Worm (Caenorhabditis elegans) whole organism, L1 larva: ENCODE measurements around the gene Y59A8B.25.

Experiments
- C34B4.2 ChIP-seq: sonication (generic microtip); optimal IDR thresholded peaks from 2 replicates; lab custom pipeline; 2017; ENCODE audit warnings: mild to moderate bottlenecking, missing genetic modification characterization, missing compliant biosample characterization
- F16B12.6 ChIP-seq: fragments of 150-350 bp; optimal IDR thresholded peaks from 2 replicates; lab custom pipeline; 2014; ENCODE audit warnings: missing biosample characterization, missing genetic modification characterization
- Y116A8C.19 ChIP-seq: sonication (generic microtip); optimal IDR thresholded peaks from 2 replicates; lab custom pipeline; 2016; ENCODE audit warnings: missing compliant biosample characterization, missing genetic modification characterization, borderline replicate concordance
- aly-2 ChIP-seq: fragments of 150-350 bp; optimal IDR thresholded peaks from 2 replicates; lab custom pipeline; 2014; ENCODE audit warnings: missing biosample characterization, missing genetic modification characterization
- ama-1 ChIP-seq: fragments of 150-350 bp; optimal IDR thresholded peaks from 2 replicates; lab custom pipeline; 2014
- blmp-1 ChIP-seq: fragments of 150-350 bp; optimal IDR thresholded peaks from 2 replicates; lab custom pipeline; 2014; ENCODE audit warnings: missing biosample characterization, missing genetic modification characterization
- ceh-63 ChIP-seq: fragments of 200-800 bp; sonication (Bioruptor generic); optimal IDR thresholded peaks from 2 replicates; lab custom pipeline; 2018; ENCODE audit warnings: mild to moderate bottlenecking, missing genetic modification characterization, missing compliant biosample characterization
- ceh-82 ChIP-seq, 3 experiments: fragments of 150-350 bp in 1 of 3; sonication (generic microtip) in 2 of 3; optimal IDR thresholded peaks; 2 replicates each; lab custom pipeline; 2014 to 2017; ENCODE audit warnings: missing biosample characterization in 3 of 3, missing genetic modification characterization in 3 of 3
- ceh-88 ChIP-seq: fragments of 200-800 bp; sonication (Bioruptor generic); IDR thresholded peaks from 2 replicates; pipeline ENCODE4 v1.3.6; 2022; ENCODE audit warnings: missing genetic modification characterization, missing compliant biosample characterization
- ceh-90 ChIP-seq: sonication (generic microtip); optimal IDR thresholded peaks from 2 replicates; lab custom pipeline; 2016; ENCODE audit warnings: missing genetic modification characterization, missing compliant biosample characterization
- dpl-1 ChIP-seq, 3 experiments: fragments of 150-350 bp in 2 of 3; sonication (generic microtip) in 1 of 3; optimal IDR thresholded peaks; 2 replicates each; lab custom pipeline; 2014 to 2017; ENCODE audit warnings: missing biosample characterization in 3 of 3, missing genetic modification characterization in 3 of 3, missing genetic modification reagents in 3 of 3
- efl-1 ChIP-seq, 4 experiments: fragments of 150-350 bp; optimal IDR thresholded peaks in 3 of 4; peaks in 1 of 4; 1 replicate in 1 of 4; 2 replicates in 3 of 4; lab custom pipeline; 2014; ENCODE audit warnings: missing biosample characterization in 2 of 4, missing genetic modification characterization in 2 of 4, missing genetic modification reagents in 2 of 4
- efl-3 ChIP-seq: fragments of 200-800 bp; sonication (Bioruptor generic); optimal IDR thresholded peaks from 2 replicates; lab custom pipeline; 2018; ENCODE audit warnings: mild to moderate bottlenecking, missing genetic modification characterization, missing compliant biosample characterization
- fkh-10 ChIP-seq: sonication (generic microtip); optimal IDR thresholded peaks from 2 replicates; lab custom pipeline; 2017; ENCODE audit warnings: missing biosample characterization, missing genetic modification reagents, missing genetic modification characterization
- fkh-4 ChIP-seq: sonication (generic microtip); optimal IDR thresholded peaks from 2 replicates; lab custom pipeline; 2016; ENCODE audit warnings: missing compliant biosample characterization, missing genetic modification characterization, borderline replicate concordance
- fkh-8 ChIP-seq: sonication (generic microtip); optimal IDR thresholded peaks from 2 replicates; lab custom pipeline; 2016; ENCODE audit warnings: mild to moderate bottlenecking, missing genetic modification characterization, missing compliant biosample characterization
- grh-1 ChIP-seq: fragments of 200-800 bp; sonication (Bioruptor generic); IDR thresholded peaks from 2 replicates; pipeline ENCODE4 v1.3.6; 2022; ENCODE audit warnings: missing genetic modification reagents, missing genetic modification characterization, missing compliant biosample characterization
- hpl-2 ChIP-seq: fragments of 150-350 bp; optimal IDR thresholded peaks from 2 replicates; lab custom pipeline; 2014; ENCODE audit warnings: missing biosample characterization, missing genetic modification reagents, missing genetic modification characterization
- irx-1 ChIP-seq: sonication (generic microtip); optimal IDR thresholded peaks from 2 replicates; lab custom pipeline; 2016; ENCODE audit warnings: missing genetic modification characterization, missing compliant biosample characterization
- isw-1 ChIP-seq: fragments of 200-800 bp; sonication (Bioruptor generic); IDR thresholded peaks from 2 replicates; pipeline ENCODE4 v1.3.6; 2022; ENCODE audit warnings: missing genetic modification characterization, missing compliant biosample characterization
- lin-13 ChIP-seq: fragments of 150-350 bp; optimal IDR thresholded peaks from 2 replicates; lab custom pipeline; 2014; ENCODE audit warnings: missing biosample characterization, missing genetic modification reagents, missing genetic modification characterization
- lin-14 ChIP-seq: fragments of 200-800 bp; sonication (Bioruptor generic); optimal IDR thresholded peaks from 2 replicates; lab custom pipeline; 2018; ENCODE audit warnings: mild to moderate bottlenecking, missing genetic modification characterization, moderate library complexity, missing compliant biosample characterization
- lin-15B ChIP-seq: fragments of 150-350 bp; sonication (generic microtip); optimal IDR thresholded peaks from 3 replicates; lab custom pipeline; 2014; ENCODE audit warnings: missing biosample characterization, missing genetic modification characterization
- lin-35 ChIP-seq, 2 experiments: fragments of 150-350 bp; optimal IDR thresholded peaks; 2 replicates each; lab custom pipeline; 2014; ENCODE audit warnings: missing biosample characterization in 2 of 2, missing genetic modification characterization in 2 of 2, missing genetic modification reagents in 2 of 2
- lin-39 ChIP-seq: fragments of 150-350 bp; optimal IDR thresholded peaks from 2 replicates; lab custom pipeline; 2014; ENCODE audit warnings: missing biosample characterization, missing genetic modification reagents, missing genetic modification characterization
- lir-3 ChIP-seq: sonication (generic microtip); optimal IDR thresholded peaks from 2 replicates; lab custom pipeline; 2016; ENCODE audit warnings: mild to moderate bottlenecking, missing genetic modification characterization, moderate library complexity, missing compliant biosample characterization; ENCODE audit not compliant: poor library complexity
- lsy-2 ChIP-seq, 2 experiments: fragments of 150-350 bp; optimal IDR thresholded peaks; 2 replicates each; lab custom pipeline; 2014; ENCODE audit warnings: missing biosample characterization in 2 of 2, missing genetic modification characterization in 2 of 2
- mdl-1 ChIP-seq, 2 experiments: fragments of 150-350 bp; optimal IDR thresholded peaks; 2 replicates each; lab custom pipeline; 2014 to 2017; ENCODE audit warnings: missing biosample characterization in 2 of 2, missing genetic modification characterization in 2 of 2, inconsistent platforms in 1 of 2
- mef-2 ChIP-seq: fragments of 150-350 bp; optimal IDR thresholded peaks from 2 replicates; lab custom pipeline; 2014; ENCODE audit warnings: missing biosample characterization, missing genetic modification characterization
- nhr-12 ChIP-seq: sonication (generic microtip); optimal IDR thresholded peaks from 2 replicates; lab custom pipeline; 2017; ENCODE audit warnings: missing biosample characterization, missing genetic modification characterization
- nhr-19 ChIP-seq: fragments of 200-800 bp; sonication (Bioruptor generic); conservative IDR thresholded peaks from 2 replicates; pipeline ENCODE4 v1.3.6; 2022; ENCODE audit warnings: missing genetic modification characterization, missing compliant biosample characterization
- nhr-237 ChIP-seq: fragments of 150-350 bp; optimal IDR thresholded peaks from 2 replicates; lab custom pipeline; 2014; ENCODE audit warnings: missing biosample characterization, missing genetic modification characterization
- nhr-28 ChIP-seq: fragments of 150-350 bp; optimal IDR thresholded peaks from 2 replicates; lab custom pipeline; 2014; ENCODE audit warnings: missing biosample characterization, missing genetic modification characterization
- nhr-77 ChIP-seq: fragments of 150-350 bp; optimal IDR thresholded peaks from 2 replicates; lab custom pipeline; 2014; ENCODE audit warnings: missing biosample characterization, missing genetic modification characterization
- nhr-84 ChIP-seq: sonication (generic microtip); optimal IDR thresholded peaks from 2 replicates; lab custom pipeline; 2017; ENCODE audit warnings: missing biosample characterization, missing genetic modification characterization
- nhr-85 ChIP-seq: sonication (generic microtip); peaks from one replicate; lab custom pipeline; 2016; ENCODE audit warnings: missing genetic modification characterization, inconsistent platforms, missing compliant biosample characterization
- nhr-90 ChIP-seq: sonication (generic microtip); optimal IDR thresholded peaks from 2 replicates; lab custom pipeline; 2016; ENCODE audit warnings: mild to moderate bottlenecking, missing genetic modification characterization, missing compliant biosample characterization; ENCODE audit not compliant: poor library complexity
- pag-3 ChIP-seq: sonication (generic microtip); optimal IDR thresholded peaks from 2 replicates; lab custom pipeline; 2017; ENCODE audit warnings: missing genetic modification characterization, mild to moderate bottlenecking, missing compliant biosample characterization, antibody characterized with exemption, borderline replicate concordance; ENCODE audit not compliant: insufficient read depth
- pax-3 ChIP-seq: fragments of 200-800 bp; sonication (Bioruptor generic); optimal IDR thresholded peaks from 2 replicates; lab custom pipeline; 2018; ENCODE audit warnings: mild to moderate bottlenecking, missing genetic modification characterization, moderate library complexity, missing compliant biosample characterization
- pqm-1 ChIP-seq: sonication (generic microtip); optimal IDR thresholded peaks from 3 replicates; lab custom pipeline; 2017; ENCODE audit warnings: missing biosample characterization, missing genetic modification characterization
- rnt-1 ChIP-seq: sonication (generic microtip); optimal IDR thresholded peaks from 2 replicates; lab custom pipeline; 2016; ENCODE audit warnings: mild to moderate bottlenecking, missing genetic modification characterization, moderate library complexity, missing compliant biosample characterization
- skn-1 ChIP-seq: fragments of 150-350 bp; optimal IDR thresholded peaks from 2 replicates; lab custom pipeline; 2014; ENCODE audit warnings: missing biosample characterization, missing genetic modification characterization
- sptf-1 ChIP-seq: fragments of 150-350 bp; optimal IDR thresholded peaks from 2 replicates; lab custom pipeline; 2014; ENCODE audit warnings: missing biosample characterization, missing genetic modification characterization
- sup-37 ChIP-seq: fragments of 200-800 bp; sonication (Bioruptor generic); optimal IDR thresholded peaks from 2 replicates; lab custom pipeline; 2018; ENCODE audit warnings: mild to moderate bottlenecking, missing genetic modification characterization, missing compliant biosample characterization
- tbx-2 ChIP-seq: sonication (generic microtip); optimal IDR thresholded peaks from 2 replicates; lab custom pipeline; 2016; ENCODE audit warnings: missing genetic modification characterization, missing compliant biosample characterization
- unc-30 ChIP-seq: sonication (generic microtip); optimal IDR thresholded peaks from 2 replicates; lab custom pipeline; 2017; ENCODE audit warnings: missing biosample characterization, missing genetic modification characterization
- unc-62 ChIP-seq: fragments of 150-350 bp; optimal IDR thresholded peaks from 2 replicates; lab custom pipeline; 2014; ENCODE audit warnings: missing biosample characterization, missing genetic modification reagents, missing genetic modification characterization
- unc-86 ChIP-seq: sonication (generic microtip); optimal IDR thresholded peaks from 2 replicates; lab custom pipeline; 2016; ENCODE audit warnings: missing genetic modification characterization, missing compliant biosample characterization
- vab-15 ChIP-seq: sonication (generic microtip); optimal IDR thresholded peaks from 2 replicates; lab custom pipeline; 2017; ENCODE audit warnings: missing genotype, mild to moderate bottlenecking, missing genetic modification characterization, missing compliant biosample characterization
- xbp-1 ChIP-seq: sonication (generic microtip); optimal IDR thresholded peaks from 2 replicates; lab custom pipeline; 2016; ENCODE audit warnings: missing genetic modification characterization, missing compliant biosample characterization
- zag-1 ChIP-seq: fragments of 150-350 bp; optimal IDR thresholded peaks from 2 replicates; lab custom pipeline; 2014; ENCODE audit warnings: missing biosample characterization, missing genetic modification characterization
- ztf-11 ChIP-seq, 2 experiments: sonication (generic microtip); optimal IDR thresholded peaks; 2 replicates each; lab custom pipeline; 2016 to 2017; ENCODE audit warnings: missing genetic modification characterization in 2 of 2, missing biosample characterization in 1 of 2, missing compliant biosample characterization in 1 of 2
- ztf-4 ChIP-seq: fragments of 150-350 bp; optimal IDR thresholded peaks from 2 replicates; lab custom pipeline; 2014; ENCODE audit warnings: missing biosample characterization, missing genetic modification characterization

The Y59A8B.25 gene

ce11 chrV:18079163-18079562, 24.0 kb upstream of the Y59A8B.25 start:
- TF ChIP-seq blmp-1 (tag; lab: Kevin White, UChicago) (no peak), zag-1 (tag; lab: Kevin White, UChicago) (no peak), sup-37 (no peak), nhr-237 (tag; lab: Kevin White, UChicago) (no peak), pag-3 (tag; lab: Kevin White, UChicago) (peak; percentile 36), fkh-8 (tag; lab: Kevin White, UChicago) (peak; percentile 81), C34B4.2 (tag; lab: Kevin White, UChicago) (no peak), lin-35 (GFP tag; optimal IDR thresholded peaks at IDR 0.05; lab: Kevin White, UChicago) (peak; percentile 66 to 81), sptf-1 (no peak), ztf-11 (tag; optimal IDR thresholded peaks at IDR 0.05; lab: Kevin White, UChicago) (peak in 1 of 2 experiments; percentile 60), grh-1 (peak; percentile 10; the same call in 1 of the 2 replicates), fkh-4 (tag; lab: Kevin White, UChicago) (no peak), vab-15 (tag; lab: Kevin White, UChicago) (no peak), F16B12.6 (tag; lab: Kevin White, UChicago) (peak; percentile 8), nhr-84 (tag; lab: Kevin White, UChicago) (no peak), unc-62 (GFP tag; lab: Kevin White, UChicago) (no peak), unc-30 (tag; lab: Kevin White, UChicago) (peak; percentile 29), pqm-1 (tag; lab: Kevin White, UChicago) (no peak), Y116A8C.19 (tag; lab: Kevin White, UChicago) (no peak), lsy-2 (tag; optimal IDR thresholded peaks at IDR 0.05; lab: Kevin White, UChicago) (peak; percentile 75 to 81), ceh-88 (GFP tag; lab: Robert Waterston, UW) (no peak), hpl-2 (GFP tag; lab: Kevin White, UChicago) (no peak), nhr-90 (no peak), xbp-1 (tag; lab: Kevin White, UChicago) (peak; percentile 73), skn-1 (tag; lab: Kevin White, UChicago) (peak; percentile 66), lir-3 (tag; lab: Kevin White, UChicago) (no peak), dpl-1 (GFP tag; optimal IDR thresholded peaks at IDR 0.05; lab: Kevin White, UChicago) (peak; percentile 66 to 74 (median 73)), nhr-85 (tag; lab: Kevin White, UChicago) (peak; percentile 83), nhr-28 (tag; lab: Kevin White, UChicago) (no peak), lin-39 (tag; lab: Kevin White, UChicago) (peak; percentile 80), ceh-63 (GFP tag; lab: Kevin White, UChicago) (no peak), tbx-2 (tag; lab: Kevin White, UChicago) (peak; percentile 83), lin-13 (GFP tag; lab: Kevin White, UChicago) (peak; percentile 45), efl-3 (GFP tag; lab: Kevin White, UChicago) (no peak), pax-3 (tag; lab: Kevin White, UChicago) (peak; percentile 17), fkh-10 (peak; percentile 29), aly-2 (tag; lab: Kevin White, UChicago) (peak; percentile 82), ama-1 (lab: Kevin White, UChicago) (no peak), nhr-77 (tag; lab: Kevin White, UChicago) (peak; percentile 50), nhr-19 (GFP tag; lab: Robert Waterston, UW) (peak; percentile 88), lin-14 (peak; percentile 99), unc-86 (tag; lab: Kevin White, UChicago) (peak; percentile 90), nhr-12 (tag; lab: Kevin White, UChicago) (no peak), efl-1 (optimal IDR thresholded peaks at IDR 0.05; lab: Kevin White, UChicago) (peak; percentile 88 to 95), efl-1 (GFP tag; optimal IDR thresholded peaks at IDR 0.05 in 1 of 2; lab: Kevin White, UChicago) (peak; percentile 75 to 96), irx-1 (tag; lab: Kevin White, UChicago) (peak; percentile 54), mdl-1 (tag; optimal IDR thresholded peaks at IDR 0.05; lab: Kevin White, UChicago) (peak in 1 of 2 experiments; percentile 52), ceh-82 (tag; optimal IDR thresholded peaks at IDR 0.05; lab: Kevin White, UChicago) (peak; percentile 17 to 89 (median 79)), mef-2 (tag; lab: Kevin White, UChicago) (no peak), isw-1 (GFP tag; lab: Robert Waterston, UW) (peak; percentile 67), rnt-1 (tag; lab: Kevin White, UChicago) (peak; percentile 86), lin-15B (tag; lab: Kevin White, UChicago) (peak; percentile 17), ceh-90 (tag; lab: Kevin White, UChicago) (no peak), ztf-4 (tag; lab: Kevin White, UChicago) (peak; percentile 62)
